Worm (Caenorhabditis elegans) whole organism, midembryonic: Measurements from ENCODE around the gene C05C10.7.

ENCODE experiments used
- T22C8.4 ChIP-seq: fragments of 200-800 bp; sonication (Bioruptor generic); IDR thresholded peaks from 2 replicates; pipeline ENCODE4 v1.3.6; 2022; ENCODE audit warnings: missing genetic modification characterization, missing compliant biosample characterization
- cog-1 ChIP-seq: sonication (generic microtip); optimal IDR thresholded peaks from 2 replicates; lab custom pipeline; 2016; ENCODE audit warnings: missing genetic modification characterization, missing compliant biosample characterization
- flt-1 ChIP-seq: fragments of 200-800 bp; sonication (Bioruptor generic); IDR thresholded peaks from 2 replicates; pipeline ENCODE4 v1.3.6; 2022; ENCODE audit warnings: missing genetic modification characterization, missing compliant biosample characterization
- klf-2 ChIP-seq: fragments of 200-800 bp; sonication (Bioruptor generic); conservative IDR thresholded peaks from 2 replicates; pipeline ENCODE4 v1.3.6; 2022; ENCODE audit warnings: missing genetic modification reagents, missing genetic modification characterization, missing compliant biosample characterization
- med-1 ChIP-seq: sonication (generic microtip); optimal IDR thresholded peaks from 2 replicates; lab custom pipeline; 2017; ENCODE audit warnings: missing genetic modification characterization, mild to moderate bottlenecking, missing compliant biosample characterization, antibody characterized with exemption, missing genetic modification reagents; ENCODE audit not compliant: insufficient read depth
- ref-1 ChIP-seq: fragments of 200-800 bp; sonication (Bioruptor generic); conservative IDR thresholded peaks from 2 replicates; pipeline ENCODE4 v1.3.6; 2022; ENCODE audit warnings: missing genetic modification reagents, missing genetic modification characterization, missing compliant biosample characterization
- tab-1 ChIP-seq: fragments of 200-800 bp; sonication (Bioruptor generic); IDR thresholded peaks from 2 replicates; pipeline ENCODE4 v1.3.6; 2022; ENCODE audit warnings: missing genetic modification characterization, missing compliant biosample characterization

- TF ChIP-seq med-1 (GFP tag; lab: Kevin White, UChicago) (no peak), cog-1 (tag; lab: Kevin White, UChicago) (no peak), T22C8.4 (GFP tag; lab: Robert Waterston, UW) (no peak), flt-1 (GFP tag; lab: Robert Waterston, UW) (no peak), ref-1 (GFP tag; lab: Robert Waterston, UW) (no peak), tab-1 (GFP tag; lab: Robert Waterston, UW) (no peak), klf-2 (GFP tag; lab: Robert Waterston, UW) (no peak)
These were observed 28.2 kb upstream of the C05C10.7 start, which contains the start of gene dtmk-1 for ce11 chrII:9966954-9967353.
